Fruit fly (Drosophila melanogaster) whole organism, prepupa: ENCODE data around the gene Rsph3.

Experiments used
- CG10631 ChIP-seq: fragments of 200-800 bp; sonication (Bioruptor generic); optimal IDR thresholded peaks from 2 replicates; lab custom pipeline; 2016; ENCODE audit warnings: missing biosample characterization, missing genetic modification characterization
- CG11762 ChIP-seq: fragments of 200-800 bp; sonication (Bioruptor generic); optimal IDR thresholded peaks from 3 replicates; lab custom pipeline; 2016; ENCODE audit warnings: missing biosample characterization, missing genetic modification characterization; ENCODE audit not compliant: insufficient read depth
- CG11902 ChIP-seq: fragments of 200-800 bp; sonication (Bioruptor generic); optimal IDR thresholded peaks from 3 replicates; lab custom pipeline; 2016; ENCODE audit warnings: missing biosample characterization, missing genetic modification characterization
- CG16779 ChIP-seq: fragments of 200-800 bp; sonication (Bioruptor generic); optimal IDR thresholded peaks from 3 replicates; lab custom pipeline; 2017; ENCODE audit warnings: missing biosample characterization, mild to moderate bottlenecking, missing genetic modification characterization
- CG3032 ChIP-seq: fragments of 200-800 bp; optimal IDR thresholded peaks from 2 replicates; lab custom pipeline; 2019; ENCODE audit warnings: missing biosample characterization, mild to moderate bottlenecking, missing genetic modification characterization, moderate library complexity
- CG31627 ChIP-seq: fragments of 200-800 bp; sonication (Bioruptor generic); optimal IDR thresholded peaks from 3 replicates; lab custom pipeline; 2016; ENCODE audit warnings: missing biosample characterization, missing genetic modification characterization
- CG32006 ChIP-seq: fragments of 200-800 bp; sonication (Bioruptor generic); optimal IDR thresholded peaks from 3 replicates; lab custom pipeline; 2017; ENCODE audit warnings: missing biosample characterization, mild to moderate bottlenecking, missing genetic modification characterization
- CG34406 ChIP-seq: fragments of 200-800 bp; sonication (Bioruptor generic); optimal IDR thresholded peaks from 3 replicates; lab custom pipeline; 2016; ENCODE audit warnings: missing biosample characterization, missing genetic modification characterization
- CG3919 ChIP-seq: fragments of 200-800 bp; sonication (Bioruptor generic); optimal IDR thresholded peaks from 3 replicates; lab custom pipeline; 2016; ENCODE audit warnings: missing biosample characterization, missing genetic modification characterization
- CG4318 ChIP-seq: fragments of 200-800 bp; sonication (Bioruptor generic); optimal IDR thresholded peaks from 3 replicates; lab custom pipeline; 2017; ENCODE audit warnings: missing biosample characterization, mild to moderate bottlenecking, missing genetic modification characterization
- CG6163 ChIP-seq: fragments of 200-800 bp; sonication (Bioruptor generic); IDR thresholded peaks from 3 replicates; pipeline ENCODE4 v1.3.6; 2022; ENCODE audit warnings: missing biosample characterization, missing genetic modification characterization
- CG6276 ChIP-seq: fragments of 200-800 bp; sonication (Bioruptor generic); optimal IDR thresholded peaks from 2 replicates; lab custom pipeline; 2017; ENCODE audit warnings: missing biosample characterization, mild to moderate bottlenecking, missing genetic modification characterization
- CG6808 ChIP-seq: fragments of 200-800 bp; sonication (Bioruptor generic); optimal IDR thresholded peaks from 3 replicates; lab custom pipeline; 2017; ENCODE audit warnings: missing biosample characterization, missing genetic modification characterization, mild to moderate bottlenecking, moderate library complexity, missing genetic modification reagents
- CG7368 ChIP-seq: fragments of 200-800 bp; sonication (Bioruptor generic); optimal IDR thresholded peaks from 3 replicates; lab custom pipeline; 2016; ENCODE audit warnings: missing biosample characterization, missing genetic modification characterization
- CG8119 ChIP-seq: fragments of 200-800 bp; sonication (Bioruptor generic); IDR thresholded peaks from 3 replicates; pipeline ENCODE4 v1.3.6; 2022; ENCODE audit warnings: missing biosample characterization, missing genetic modification characterization
- CG8319 ChIP-seq: fragments of 200-800 bp; sonication (Bioruptor generic); optimal IDR thresholded peaks from 3 replicates; lab custom pipeline; 2016; ENCODE audit warnings: missing biosample characterization, missing genetic modification characterization
- CG8632 ChIP-seq: fragments of 200-800 bp; sonication (Bioruptor generic); optimal IDR thresholded peaks from 3 replicates; lab custom pipeline; 2016; ENCODE audit warnings: missing biosample characterization, missing genetic modification characterization
- CG9139 ChIP-seq: fragments of 200-800 bp; sonication (Bioruptor generic); optimal IDR thresholded peaks from 3 replicates; lab custom pipeline; 2017; ENCODE audit warnings: missing biosample characterization, mild to moderate bottlenecking, missing genetic modification characterization
- Eip75B ChIP-seq: fragments of 200-800 bp; sonication (Bioruptor generic); optimal IDR thresholded peaks from 3 replicates; lab custom pipeline; 2016; ENCODE audit warnings: missing biosample characterization, missing genetic modification characterization
- Eip78C ChIP-seq: fragments of 200-800 bp; sonication (Bioruptor generic); peaks from one replicate; lab custom pipeline; 2016; ENCODE audit warnings: missing biosample characterization, missing genetic modification characterization
- Eip93F ChIP-seq: fragments of 200-800 bp; sonication (Bioruptor generic); optimal IDR thresholded peaks from 2 replicates; lab custom pipeline; 2016; ENCODE audit warnings: missing biosample characterization, mild to moderate bottlenecking, missing genetic modification characterization
- Ets21C ChIP-seq: fragments of 200-800 bp; sonication (Bioruptor generic); optimal IDR thresholded peaks from 3 replicates; lab custom pipeline; 2016; ENCODE audit warnings: missing biosample characterization, missing genetic modification characterization
- Ets96B ChIP-seq: fragments of 200-800 bp; optimal IDR thresholded peaks from 2 replicates; lab custom pipeline; 2019; ENCODE audit warnings: missing biosample characterization, mild to moderate bottlenecking, missing genetic modification characterization, moderate library complexity
- Hr38 ChIP-seq: sonication (Bioruptor generic); optimal IDR thresholded peaks from 2 replicates; lab custom pipeline; 2016; ENCODE audit warnings: missing biosample characterization, missing genetic modification characterization
- Hr39 ChIP-seq: fragments of 200-800 bp; sonication (Bioruptor generic); optimal IDR thresholded peaks from 2 replicates; lab custom pipeline; 2016; ENCODE audit warnings: missing biosample characterization, missing genetic modification characterization
- Lpt ChIP-seq: fragments of 200-800 bp; sonication (Bioruptor generic); optimal IDR thresholded peaks from 3 replicates; lab custom pipeline; 2016; ENCODE audit warnings: missing biosample characterization, missing genetic modification characterization
- Met ChIP-seq: fragments of 200-800 bp; sonication (Bioruptor generic); optimal IDR thresholded peaks from 3 replicates; lab custom pipeline; 2016; ENCODE audit warnings: missing biosample characterization, missing genetic modification characterization
- OdsH ChIP-seq: fragments of 200-800 bp; sonication (Bioruptor generic); optimal IDR thresholded peaks from 3 replicates; lab custom pipeline; 2016; ENCODE audit warnings: missing biosample characterization, missing genetic modification characterization
- Sox102F ChIP-seq: fragments of 200-800 bp; sonication (Bioruptor generic); optimal IDR thresholded peaks from 2 replicates; lab custom pipeline; 2016; ENCODE audit warnings: missing biosample characterization, mild to moderate bottlenecking, missing genetic modification characterization
- Sox14 ChIP-seq: fragments of 200-800 bp; sonication (Bioruptor generic); optimal IDR thresholded peaks from 3 replicates; lab custom pipeline; 2016; ENCODE audit warnings: missing biosample characterization, missing genetic modification characterization
- Sox15 ChIP-seq: fragments of 200-800 bp; sonication (Bioruptor generic); optimal IDR thresholded peaks from 3 replicates; lab custom pipeline; 2016; ENCODE audit warnings: missing biosample characterization, missing genetic modification characterization
- achi ChIP-seq: fragments of 200-800 bp; sonication (Bioruptor generic); optimal IDR thresholded peaks from 3 replicates; lab custom pipeline; 2016; ENCODE audit warnings: missing biosample characterization, missing genetic modification characterization
- dac ChIP-seq: fragments of 200-800 bp; sonication (Bioruptor generic); optimal IDR thresholded peaks from 2 replicates; lab custom pipeline; 2017; ENCODE audit warnings: missing biosample characterization, mild to moderate bottlenecking, missing genetic modification characterization
- eg ChIP-seq: fragments of 200-800 bp; sonication (Bioruptor generic); IDR thresholded peaks from 3 replicates; pipeline ENCODE4 v1.3.6; 2022; ENCODE audit warnings: missing biosample characterization, missing genetic modification characterization
- esn ChIP-seq: fragments of 200-800 bp; sonication (Bioruptor generic); optimal IDR thresholded peaks from 2 replicates; lab custom pipeline; 2016; ENCODE audit warnings: missing biosample characterization, mild to moderate bottlenecking, missing genetic modification characterization, moderate library complexity
- fd85E ChIP-seq: fragments of 200-800 bp; sonication (Bioruptor generic); optimal IDR thresholded peaks from 3 replicates; lab custom pipeline; 2016; ENCODE audit warnings: missing biosample characterization, missing genetic modification characterization
- lz ChIP-seq: fragments of 200-800 bp; sonication (Bioruptor generic); optimal IDR thresholded peaks from 3 replicates; lab custom pipeline; 2016; ENCODE audit warnings: missing biosample characterization, missing genetic modification characterization
- net ChIP-seq: fragments of 200-800 bp; sonication (Bioruptor generic); optimal IDR thresholded peaks from 3 replicates; lab custom pipeline; 2016; ENCODE audit warnings: missing biosample characterization, missing genetic modification characterization
- pdm3 ChIP-seq: fragments of 200-800 bp; sonication (Bioruptor generic); optimal IDR thresholded peaks from 3 replicates; lab custom pipeline; 2016; ENCODE audit warnings: missing biosample characterization, missing genetic modification characterization
- salr ChIP-seq, 2 experiments: fragments of 200-800 bp; sonication (Bioruptor generic); optimal IDR thresholded peaks; 3 replicates each; lab custom pipeline; 2016 to 2018; ENCODE audit warnings: missing biosample characterization in 2 of 2, missing genetic modification characterization in 2 of 2, mild to moderate bottlenecking in 1 of 2
- ss ChIP-seq, 2 experiments: fragments of 200-800 bp; sonication (Bioruptor generic); optimal IDR thresholded peaks; 2 replicates in 1 of 2; 3 replicates in 1 of 2; lab custom pipeline; 2017 to 2018; ENCODE audit warnings: mild to moderate bottlenecking in 2 of 2, missing biosample characterization in 2 of 2, missing genetic modification characterization in 2 of 2, moderate library complexity in 1 of 2
- svp ChIP-seq: fragments of 200-800 bp; sonication (Bioruptor generic); peaks from one replicate; lab custom pipeline; 2016; ENCODE audit warnings: missing biosample characterization, missing genetic modification characterization
- topi ChIP-seq: fragments of 200-800 bp; sonication (Bioruptor generic); optimal IDR thresholded peaks from 3 replicates; lab custom pipeline; 2016; ENCODE audit warnings: missing biosample characterization, missing genetic modification characterization
- vri ChIP-seq: fragments of 200-800 bp; sonication (Bioruptor generic); optimal IDR thresholded peaks from 3 replicates; lab custom pipeline; 2016; ENCODE audit warnings: missing biosample characterization, mild to moderate bottlenecking, missing genetic modification characterization

Rsph3 gene

dm6 chr3L:6723338-6723737, 39.7 kb downstream of the Rsph3 start:
- TF ChIP-seq topi (GFP tag; lab: Kevin White, UChicago) (no peak), Hr39 (GFP tag; lab: Kevin White, UChicago) (no peak), Lpt (GFP tag; lab: Kevin White, UChicago) (no peak), salr (GFP tag; optimal IDR thresholded peaks at IDR 0.05; lab: Kevin White, UChicago) (no peak), CG32006 (GFP tag; lab: Kevin White, UChicago) (no peak), achi (GFP tag; lab: Kevin White, UChicago) (no peak), vri (no peak), Hr38 (GFP tag; lab: Kevin White, UChicago) (no peak), eg (no peak), CG8319 (GFP tag; lab: Kevin White, UChicago) (no peak), CG11762 (GFP tag; lab: Kevin White, UChicago) (no peak), CG7368 (GFP tag; lab: Kevin White, UChicago) (no peak), Met (no peak), fd85E (no peak), OdsH (GFP tag; lab: Kevin White, UChicago) (no peak), CG6276 (GFP tag; lab: Kevin White, UChicago) (no peak), Ets96B (no peak), CG10631 (GFP tag; lab: Kevin White, UChicago) (no peak)
- TF ChIP-seq, all 60 proteins: peak for 0

DNA sequence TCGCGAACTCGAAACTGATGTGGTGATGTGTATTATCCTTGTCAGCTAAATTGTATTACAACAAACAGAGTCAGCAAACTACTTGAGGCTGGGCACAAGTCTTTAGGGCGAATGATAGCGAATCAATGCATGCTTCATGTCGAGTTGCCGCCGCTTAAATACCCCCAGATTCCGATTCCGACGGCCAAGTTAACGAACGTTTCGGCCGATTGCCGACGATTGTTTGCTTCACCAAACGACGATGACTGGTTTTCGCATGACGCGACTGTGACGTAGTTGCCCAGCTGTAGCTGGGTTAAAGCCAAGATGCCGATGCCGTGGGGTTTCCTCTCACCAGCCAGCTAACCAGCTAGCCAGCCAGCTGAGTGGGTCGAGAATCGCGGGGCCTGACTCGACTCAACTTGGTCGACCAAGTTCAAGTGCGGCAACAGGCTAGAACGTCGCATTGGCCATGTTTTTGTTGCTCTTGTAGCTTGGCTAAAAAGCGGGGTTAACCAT, 43.6 kb downstream of the Rsph3 start, which contains the start of gene ple:
Gene ple, minus strand, starts transcription at position 134 of the 498 bp plus-strand sequence.
- TF ChIP-seq eg (no peak), Eip93F (GFP tag; lab: Kevin White, UChicago) (no peak), Sox102F (GFP tag; lab: Kevin White, UChicago) (peak; percentile 0), Eip78C (GFP tag; lab: Kevin White, UChicago) (peak; percentile 74), Lpt (GFP tag; lab: Kevin White, UChicago) (no peak), CG8119 (GFP tag; lab: Robert Waterston, UW) (peak; percentile 24; the same call in 1 of the 3 replicates), CG9139 (GFP tag; lab: Kevin White, UChicago) (peak; percentile 4), CG3919 (GFP tag; lab: Kevin White, UChicago) (peak; percentile 14)
- TF ChIP-seq, all 60 proteins: peak for 5

DNA sequence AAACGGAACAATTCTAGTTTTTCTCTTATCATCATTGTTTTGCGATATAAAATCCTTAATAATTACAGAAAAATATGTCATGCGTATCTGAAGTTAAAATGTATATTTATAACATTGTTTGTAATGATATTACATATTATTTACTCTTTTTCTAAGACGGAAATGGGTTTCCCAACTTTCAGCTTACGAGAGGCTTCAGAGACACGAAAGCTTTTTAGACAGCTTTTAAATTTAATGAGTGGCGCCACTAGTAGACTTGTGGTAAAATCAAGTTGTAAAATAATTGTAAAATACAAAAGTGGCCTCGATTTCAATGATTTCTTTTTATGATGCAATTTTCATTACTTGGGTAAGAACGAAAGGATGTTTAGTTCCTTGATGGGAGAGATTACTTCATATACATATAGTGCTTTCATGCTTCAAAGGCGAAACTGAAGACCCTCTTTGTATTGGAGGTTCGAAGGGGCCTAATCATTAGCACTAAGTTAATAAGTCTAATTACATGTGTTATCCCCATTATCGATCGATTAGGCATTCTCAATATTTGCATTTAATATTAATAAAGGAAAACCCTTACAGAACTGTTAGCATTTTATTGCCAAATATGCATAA, 53.9 kb downstream of the Rsph3 start:
- TF ChIP-seq CG11902 (GFP tag; lab: Kevin White, UChicago) (peak; percentile 58), eg (peak; percentile 83), esn (GFP tag; lab: Kevin White, UChicago) (peak; percentile 84), Hr39 (GFP tag; lab: Kevin White, UChicago) (peak; percentile 59), Lpt (GFP tag; lab: Kevin White, UChicago) (no peak), CG31627 (GFP tag; lab: Kevin White, UChicago) (peak; percentile 64), lz (GFP tag; lab: Kevin White, UChicago) (peak; percentile 87), CG4318 (GFP tag; lab: Kevin White, UChicago) (peak; percentile 27), dac (peak; percentile 64), Eip75B (GFP tag; lab: Kevin White, UChicago) (peak; percentile 81), CG34406 (GFP tag; lab: Kevin White, UChicago) (peak; percentile 67), CG9139 (GFP tag; lab: Kevin White, UChicago) (peak; percentile 27), CG8632 (GFP tag; lab: Kevin White, UChicago) (peak; percentile 58), Ets21C (GFP tag; lab: Kevin White, UChicago) (peak; percentile 46), CG6163 (GFP tag; lab: Robert Waterston, UW) (peak; percentile 89), svp (GFP tag; lab: Kevin White, UChicago) (peak; percentile 18), CG7368 (GFP tag; lab: Kevin White, UChicago) (peak; percentile 80), net (GFP tag; lab: Kevin White, UChicago) (peak; percentile 75), topi (GFP tag; lab: Kevin White, UChicago) (peak; percentile 79), pdm3 (GFP tag; lab: Kevin White, UChicago) (peak; percentile 77), CG6808 (GFP tag; lab: Kevin White, UChicago) (peak; percentile 55), CG8119 (GFP tag; lab: Robert Waterston, UW) (no peak), Eip78C (GFP tag; lab: Kevin White, UChicago) (peak; percentile 89), ss (GFP tag; optimal IDR thresholded peaks at IDR 0.05; lab: Kevin White, UChicago) (peak in 1 of 2 experiments; percentile 26), Met (peak; percentile 65), CG16779 (tag; lab: Kevin White, UChicago) (peak; percentile 65), Sox14 (GFP tag; lab: Kevin White, UChicago) (peak; percentile 45), CG11762 (GFP tag; lab: Kevin White, UChicago) (peak; percentile 52), Ets96B (no peak), CG6276 (GFP tag; lab: Kevin White, UChicago) (no peak), CG3032 (tag; lab: Kevin White, UChicago) (no peak), vri (peak; percentile 60), Sox15 (GFP tag; lab: Kevin White, UChicago) (peak; percentile 43), salr (GFP tag; optimal IDR thresholded peaks at IDR 0.05; lab: Kevin White, UChicago) (peak; percentile 10 to 73), CG3919 (GFP tag; lab: Kevin White, UChicago) (peak; percentile 82)
